Fruit fly (Drosophila melanogaster) S2 (cell line): Measurements from ENCODE around the gene Syn1.

Experiments used
- CG8478 ChIP-seq: fragments of >200 bp; optimal IDR thresholded peaks from 2 replicates; lab custom pipeline; 2018
- CTCF ChIP-seq, 2 experiments: fragments of >200 bp; optimal IDR thresholded peaks; 2 replicates each; lab custom pipeline; 2018

DNA sequence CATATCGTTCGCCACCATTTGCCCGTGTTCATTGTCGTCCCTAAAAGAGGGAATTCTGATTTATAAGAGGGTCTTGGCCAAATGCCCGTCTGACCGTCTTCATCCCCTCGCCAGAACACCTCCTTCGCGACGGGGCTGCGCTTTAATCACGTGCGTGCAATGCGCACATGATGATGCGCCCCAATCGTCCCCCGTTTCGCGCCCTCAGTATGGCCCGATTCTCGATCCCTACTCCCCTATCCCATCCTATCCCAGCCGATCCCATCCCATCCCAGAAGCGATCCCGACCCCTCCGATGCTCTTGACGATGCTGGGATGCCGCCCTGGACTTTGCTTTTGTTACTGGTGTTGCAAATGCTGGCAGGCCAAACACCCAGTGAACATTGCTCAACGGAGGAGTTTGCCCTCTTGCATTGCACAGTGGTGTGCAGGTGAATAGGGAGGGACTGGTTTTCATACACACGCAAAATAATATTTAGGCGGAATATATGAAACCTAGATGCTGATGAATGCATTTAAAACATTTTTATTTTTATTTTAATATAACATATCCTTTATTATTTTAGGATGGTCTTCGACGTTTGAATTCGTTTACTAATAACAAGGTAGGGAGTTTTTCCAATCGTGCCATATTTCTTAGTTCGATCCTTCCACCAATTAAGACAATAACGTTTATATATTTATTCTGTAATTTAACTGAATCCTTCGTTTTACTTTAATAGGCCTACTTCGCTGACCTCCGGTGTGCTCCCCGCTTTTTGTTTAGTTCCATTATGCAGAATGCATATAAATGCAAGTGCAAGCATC, 60.3 kb downstream of the Syn1 start:
- TF ChIP-seq CG8478 (lab: Kevin White, UChicago), result no peak
- no peak for TF ChIP-seq CTCF (optimal IDR thresholded peaks at IDR 0.05; lab: Kevin White, UChicago)
